Fruit fly (Drosophila melanogaster): ENCODE measurements around the gene Qtzl.

DNA sequence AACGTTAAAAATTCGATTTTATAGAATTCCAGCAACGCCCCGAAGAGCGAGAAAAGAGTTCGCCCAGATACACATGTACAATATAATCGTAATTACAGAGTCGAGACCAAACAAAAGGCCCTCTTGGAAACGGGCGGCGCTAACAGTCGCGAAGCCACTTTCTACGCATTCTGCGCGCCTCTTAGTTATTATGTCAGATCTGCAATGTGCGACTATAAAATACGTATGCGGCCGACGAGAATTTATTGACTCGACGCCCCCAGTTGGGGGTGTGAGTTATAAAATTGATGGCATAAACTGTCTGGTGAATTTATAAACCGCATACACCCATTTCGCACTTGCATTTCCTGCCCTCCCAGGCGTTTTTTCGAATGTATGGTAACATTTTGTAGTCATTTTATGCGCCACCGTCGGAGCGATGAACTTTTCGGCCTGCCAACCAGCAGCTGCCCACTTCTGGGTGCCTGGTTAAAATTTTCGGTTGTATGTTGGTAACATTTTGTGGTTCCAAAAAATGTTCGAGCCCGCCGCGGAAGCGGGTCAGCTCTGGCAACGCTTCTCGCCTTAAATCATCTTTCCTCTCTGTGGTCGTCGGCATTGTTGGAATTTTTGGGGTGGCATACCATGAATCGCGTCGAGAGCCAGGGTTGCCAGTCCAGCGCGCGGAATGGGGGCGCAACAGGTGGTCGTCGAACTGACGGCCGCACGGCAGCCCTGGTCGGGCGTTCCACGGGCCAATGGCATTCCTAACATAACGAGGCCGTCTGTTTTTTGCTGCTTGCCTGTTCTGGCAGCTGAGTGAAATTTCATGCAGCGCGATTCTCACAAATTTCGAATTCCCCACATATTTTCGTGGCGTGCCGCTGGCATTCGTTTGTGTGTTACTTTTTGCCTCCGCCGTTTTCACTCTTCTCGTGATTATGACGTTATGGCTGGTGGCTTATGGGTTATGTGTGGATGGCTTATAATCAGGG lies 16.4 kb downstream of the Qtzl start:
- TF ChIP-seq ey (GFP tag; optimal IDR thresholded peaks at IDR 0.05) = peak; percentile 76
- peak; percentile 61 for TF ChIP-seq Jra (GFP tag; optimal IDR thresholded peaks at IDR 0.05)
- TF ChIP-seq Myc (optimal IDR thresholded peaks at IDR 0.05) = no peak
- TF ChIP-seq rgr (GFP tag; optimal IDR thresholded peaks at IDR 0.05) = peak; percentile 66
- TF ChIP-seq pan (optimal IDR thresholded peaks at IDR 0.05) = no peak
- no peak for TF ChIP-seq Dfd (GFP tag; optimal IDR thresholded peaks at IDR 0.05)
- TF ChIP-seq fru (GFP tag; optimal IDR thresholded peaks at IDR 0.05) = peak; percentile 91
- TF ChIP-seq sv (GFP tag; optimal IDR thresholded peaks at IDR 0.05) = peak; percentile 59
- peak; percentile 82 for TF ChIP-seq HLH106 (tag; optimal IDR thresholded peaks at IDR 0.05)
- peak; percentile 65 for TF ChIP-seq psq (GFP tag; optimal IDR thresholded peaks at IDR 0.05)
